Worm (Caenorhabditis elegans): Measurements from ENCODE around the gene rpb-6.

rpb-6 gene

ce11 chrII:10574177-10574576, 5.0 kb upstream of the rpb-6 start:
- TF ChIP-seq flt-1 (GFP tag; IDR thresholded peaks at IDR 0.05) (no peak), hmg-4 (GFP tag; optimal IDR thresholded peaks at IDR 0.05) (no peak), ama-1 (optimal IDR thresholded peaks at IDR 0.05) (no peak), aly-1 (tag; optimal IDR thresholded peaks at IDR 0.05) (no peak)

DNA sequence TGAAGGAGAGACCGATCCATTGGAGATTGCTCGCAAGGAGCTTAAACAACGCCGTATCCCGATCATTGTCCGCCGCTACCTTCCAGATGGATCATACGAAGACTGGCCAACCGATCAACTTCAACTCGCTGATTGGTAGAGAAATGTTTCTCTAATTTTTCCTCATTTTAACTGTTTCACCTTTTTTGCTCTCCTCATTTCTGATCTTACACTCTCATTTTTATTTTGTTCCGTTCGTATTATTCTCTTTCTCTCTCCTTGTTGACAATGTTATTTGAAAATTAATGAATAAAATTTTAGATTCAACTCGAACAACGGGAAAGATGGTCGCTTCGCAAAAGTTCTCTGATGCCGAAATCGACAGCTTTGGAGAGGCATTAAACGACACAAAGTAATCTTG, 475 bp downstream of the rpb-6 start, which contains the start of gene dohh-1:
dohh-1 (plus strand) TSS at position 301 of the 400 bp plus-strand sequence.
- no peak for TF ChIP-seq tbx-11 (GFP tag; IDR thresholded peaks at IDR 0.05)
- TF ChIP-seq aly-1 (tag; optimal IDR thresholded peaks at IDR 0.05): no peak
- TF ChIP-seq hnd-1 (tag; optimal IDR thresholded peaks at IDR 0.05): no peak
- no peak for TF ChIP-seq ceh-36 (tag; optimal IDR thresholded peaks at IDR 0.05)
- no peak for TF ChIP-seq scrt-1 (GFP tag; IDR thresholded peaks at IDR 0.05)
- no peak for TF ChIP-seq hmbx-1 (tag; optimal IDR thresholded peaks at IDR 0.05)
- TF ChIP-seq tbx-37 (GFP tag; conservative IDR thresholded peaks at IDR 0.05): no peak
- TF ChIP-seq ama-1 (optimal IDR thresholded peaks at IDR 0.05): no peak
- no peak for TF ChIP-seq flt-1 (GFP tag; IDR thresholded peaks at IDR 0.05)
- TF ChIP-seq ets-7 (tag; optimal IDR thresholded peaks at IDR 0.05): no peak
- TF ChIP-seq ceh-13 (GFP tag; optimal IDR thresholded peaks at IDR 0.05): no peak
- no peak for TF ChIP-seq B0310.2 (tag; optimal IDR thresholded peaks at IDR 0.05)

DNA sequence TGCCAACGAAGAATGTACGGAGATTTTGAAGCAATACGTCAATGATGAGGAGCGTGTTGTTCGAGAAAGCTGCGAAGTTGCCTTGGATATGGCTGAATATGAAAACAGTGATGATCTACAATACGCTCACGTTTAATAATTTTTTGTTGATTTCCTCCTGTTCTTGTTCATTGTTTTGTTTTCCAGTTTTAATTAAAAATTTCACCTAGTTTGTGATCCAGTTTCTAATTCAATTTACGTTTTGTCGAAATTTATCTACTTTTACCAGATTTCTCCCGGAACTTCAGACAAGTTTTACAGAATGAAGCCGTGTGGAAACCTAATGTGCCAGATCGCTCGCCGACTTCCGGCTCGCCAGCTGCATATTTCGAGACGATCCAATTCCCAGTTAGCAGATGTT, 1.7 kb downstream of the rpb-6 start, which contains the start of gene dap-3:
dap-3 (plus strand) TSS at position 301 of the 400 bp plus-strand sequence.
- TF ChIP-seq hnd-1 (tag; optimal IDR thresholded peaks at IDR 0.05): no peak
- TF ChIP-seq B0310.2 (tag; optimal IDR thresholded peaks at IDR 0.05): no peak
- TF ChIP-seq ceh-13 (GFP tag; optimal IDR thresholded peaks at IDR 0.05): no peak
- no peak for TF ChIP-seq aly-1 (tag; optimal IDR thresholded peaks at IDR 0.05)
- TF ChIP-seq flt-1 (GFP tag; IDR thresholded peaks at IDR 0.05): no peak
- TF ChIP-seq ets-7 (tag; optimal IDR thresholded peaks at IDR 0.05): no peak
- TF ChIP-seq F13C5.2 (tag; optimal IDR thresholded peaks at IDR 0.05): no peak
- no peak for TF ChIP-seq tbx-11 (GFP tag; IDR thresholded peaks at IDR 0.05)
- no peak for TF ChIP-seq hmbx-1 (tag; optimal IDR thresholded peaks at IDR 0.05)
- TF ChIP-seq tbx-37 (GFP tag; conservative IDR thresholded peaks at IDR 0.05): no peak
- TF ChIP-seq ama-1 (optimal IDR thresholded peaks at IDR 0.05): no peak
- TF ChIP-seq hmg-4 (GFP tag; optimal IDR thresholded peaks at IDR 0.05): no peak
- no peak for TF ChIP-seq sea-1 (GFP tag; conservative IDR thresholded peaks at IDR 0.05)
- TF ChIP-seq tra-4 (tag; optimal IDR thresholded peaks at IDR 0.05): no peak
- TF ChIP-seq pes-1 (GFP tag; IDR thresholded peaks at IDR 0.05): no peak

DNA sequence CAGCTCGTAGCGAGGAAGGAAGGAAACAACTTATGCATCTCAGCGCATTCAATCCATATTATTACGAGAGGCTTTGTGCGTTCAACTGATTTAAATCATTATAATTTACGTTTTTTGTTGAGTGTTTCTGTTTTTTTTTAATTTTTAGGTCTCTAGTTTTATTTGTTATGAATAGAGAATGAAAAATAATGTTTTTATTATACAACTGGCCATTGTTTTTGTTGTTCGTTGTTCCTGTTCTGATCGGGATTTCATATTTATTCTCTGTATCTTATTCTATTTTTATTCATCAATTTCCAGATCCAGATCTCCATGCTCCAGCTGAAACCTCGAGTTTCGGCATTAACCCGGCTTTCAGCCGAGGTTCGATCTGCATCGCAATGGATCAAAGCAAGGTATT, 3.1 kb downstream of the rpb-6 start, which contains the start of gene mrps-22:
mrps-22 (plus strand) TSS at position 301 of the 400 bp plus-strand sequence.
- no peak for TF ChIP-seq tbx-37 (GFP tag; conservative IDR thresholded peaks at IDR 0.05)
- no peak for TF ChIP-seq ceh-13 (GFP tag; optimal IDR thresholded peaks at IDR 0.05)
- TF ChIP-seq B0310.2 (tag; optimal IDR thresholded peaks at IDR 0.05): no peak
- TF ChIP-seq ets-7 (tag; optimal IDR thresholded peaks at IDR 0.05): no peak

DNA sequence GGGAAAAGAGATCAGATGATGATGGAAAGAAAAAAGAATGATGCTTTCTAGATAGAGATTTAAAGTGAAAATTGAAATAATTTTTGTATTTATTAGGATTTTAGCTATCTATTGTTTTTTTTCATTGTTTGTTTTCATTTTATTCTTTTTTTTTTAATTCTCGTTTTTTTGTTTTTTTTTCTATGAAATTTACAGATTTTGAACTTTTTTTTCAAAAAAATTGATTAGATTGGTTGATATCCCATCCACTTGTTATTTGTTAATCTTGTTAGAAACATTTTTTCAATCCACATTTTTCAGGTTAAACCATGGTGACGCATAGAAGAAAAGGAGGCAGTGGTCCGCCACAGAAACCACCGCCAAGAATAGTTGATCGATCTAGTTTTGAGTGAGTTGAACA, 4.9 kb downstream of the rpb-6 start, which contains the start of gene algn-9:
algn-9 (plus strand) TSS at position 301 of the 400 bp plus-strand sequence.
- TF ChIP-seq tbx-37 (GFP tag; conservative IDR thresholded peaks at IDR 0.05) (no peak), F13C5.2 (tag; optimal IDR thresholded peaks at IDR 0.05) (no peak), tra-4 (tag; optimal IDR thresholded peaks at IDR 0.05) (no peak), ceh-36 (tag; optimal IDR thresholded peaks at IDR 0.05) (no peak), pes-1 (GFP tag; IDR thresholded peaks at IDR 0.05) (no peak), hmbx-1 (tag; optimal IDR thresholded peaks at IDR 0.05) (no peak), ama-1 (optimal IDR thresholded peaks at IDR 0.05) (no peak), tbx-11 (GFP tag; IDR thresholded peaks at IDR 0.05) (no peak)

DNA sequence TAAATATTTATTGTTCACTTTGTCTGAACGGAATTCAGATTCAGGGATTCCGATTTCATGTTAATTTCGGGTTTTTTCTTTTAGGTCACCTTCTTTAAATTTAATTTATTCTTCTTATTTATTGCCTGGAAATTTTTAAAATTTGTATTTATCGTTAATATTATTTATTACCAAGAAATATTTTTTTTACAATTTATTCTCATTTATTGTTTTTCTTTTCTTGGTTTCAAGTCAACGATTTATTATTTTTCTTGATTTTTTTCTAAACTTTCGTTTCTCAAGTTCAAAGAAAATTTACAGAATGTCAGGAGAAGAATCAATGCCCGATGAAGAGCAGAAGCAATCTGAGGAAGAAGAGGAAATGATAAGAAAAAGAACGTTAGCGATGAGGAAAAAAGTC, 8.6 kb downstream of the rpb-6 start, which contains the start of gene crn-3:
crn-3 (plus strand) TSS at position 301 of the 400 bp plus-strand sequence.
- TF ChIP-seq tbx-37 (GFP tag; conservative IDR thresholded peaks at IDR 0.05) (no peak), F13C5.2 (tag; optimal IDR thresholded peaks at IDR 0.05) (no peak)

DNA sequence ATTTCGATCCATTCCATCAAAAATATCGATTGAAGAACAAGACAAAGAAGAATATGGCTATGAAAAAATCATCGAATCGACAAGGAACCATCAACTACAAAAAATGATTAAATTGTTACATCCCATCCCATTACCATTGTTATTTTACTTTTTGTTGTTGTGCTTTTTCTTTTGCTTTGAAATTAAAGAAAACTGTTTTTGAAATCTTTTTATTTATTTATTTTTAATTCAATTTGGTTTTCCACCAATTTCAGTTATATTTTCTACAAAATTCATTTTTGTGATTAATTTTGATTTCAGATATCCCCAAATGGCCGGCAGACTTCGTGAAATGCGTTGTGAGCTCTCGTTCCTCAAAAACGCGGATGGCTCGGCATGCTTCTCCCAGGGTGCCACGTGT, 13.3 kb downstream of the rpb-6 start, which contains the start of gene crn-5:
crn-5 (plus strand) TSS at position 301 of the 400 bp plus-strand sequence.
- TF ChIP-seq F13C5.2 (tag; optimal IDR thresholded peaks at IDR 0.05) (no peak), pes-1 (GFP tag; IDR thresholded peaks at IDR 0.05) (no peak), ceh-13 (GFP tag; optimal IDR thresholded peaks at IDR 0.05) (no peak), B0310.2 (tag; optimal IDR thresholded peaks at IDR 0.05) (no peak), ets-7 (tag; optimal IDR thresholded peaks at IDR 0.05) (no peak), hmg-4 (GFP tag; optimal IDR thresholded peaks at IDR 0.05) (no peak), scrt-1 (GFP tag; IDR thresholded peaks at IDR 0.05) (no peak), ama-1 (optimal IDR thresholded peaks at IDR 0.05) (no peak), hnd-1 (tag; optimal IDR thresholded peaks at IDR 0.05) (no peak), hmbx-1 (tag; optimal IDR thresholded peaks at IDR 0.05) (no peak), flt-1 (GFP tag; IDR thresholded peaks at IDR 0.05) (no peak), sea-1 (GFP tag; conservative IDR thresholded peaks at IDR 0.05) (no peak)

DNA sequence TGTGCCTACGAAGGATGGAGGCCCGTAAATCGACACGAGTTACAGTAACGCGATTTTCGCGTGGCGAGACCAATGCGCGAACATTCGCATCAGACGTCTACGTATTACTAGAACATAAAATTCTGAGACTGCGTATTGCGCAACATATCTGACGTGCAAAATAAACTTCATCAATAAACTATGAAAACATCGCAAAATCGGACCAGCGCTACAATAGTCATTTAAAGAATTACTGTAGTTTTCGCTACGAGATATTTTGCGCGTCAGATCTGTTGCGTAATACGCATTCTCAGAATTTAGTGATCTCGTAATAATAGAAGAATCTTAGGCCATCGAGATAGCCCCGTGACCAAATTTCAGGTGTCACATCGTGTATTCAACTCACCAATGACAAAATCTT, 15.1 kb downstream of the rpb-6 start:
- TF ChIP-seq tbx-11 (GFP tag; IDR thresholded peaks at IDR 0.05) (no peak), tra-4 (tag; optimal IDR thresholded peaks at IDR 0.05) (no peak), aly-1 (tag; optimal IDR thresholded peaks at IDR 0.05) (no peak), F13C5.2 (tag; optimal IDR thresholded peaks at IDR 0.05) (no peak), pes-1 (GFP tag; IDR thresholded peaks at IDR 0.05) (no peak), hnd-1 (tag; optimal IDR thresholded peaks at IDR 0.05) (no peak), hmbx-1 (tag; optimal IDR thresholded peaks at IDR 0.05) (no peak)

ce11 chrII:10594758-10595157, 15.6 kb downstream of the rpb-6 start, which contains the start of gene C14A4.6:
Gene C14A4.6, minus strand, starts transcription at chrII:10594776.
- no peak for TF ChIP-seq F13C5.2 (tag; optimal IDR thresholded peaks at IDR 0.05)
- no peak for TF ChIP-seq ama-1 (optimal IDR thresholded peaks at IDR 0.05)
- TF ChIP-seq tbx-37 (GFP tag; conservative IDR thresholded peaks at IDR 0.05): no peak
- no peak for TF ChIP-seq tbx-11 (GFP tag; IDR thresholded peaks at IDR 0.05)
- no peak for TF ChIP-seq hmbx-1 (tag; optimal IDR thresholded peaks at IDR 0.05)
- no peak for TF ChIP-seq ets-7 (tag; optimal IDR thresholded peaks at IDR 0.05)
- TF ChIP-seq ceh-36 (tag; optimal IDR thresholded peaks at IDR 0.05): no peak
- no peak for TF ChIP-seq hnd-1 (tag; optimal IDR thresholded peaks at IDR 0.05)
- no peak for TF ChIP-seq ceh-13 (GFP tag; optimal IDR thresholded peaks at IDR 0.05)
- no peak for TF ChIP-seq sea-1 (GFP tag; conservative IDR thresholded peaks at IDR 0.05)
- no peak for TF ChIP-seq flt-1 (GFP tag; IDR thresholded peaks at IDR 0.05)
- TF ChIP-seq scrt-1 (GFP tag; IDR thresholded peaks at IDR 0.05): no peak
- no peak for TF ChIP-seq B0310.2 (tag; optimal IDR thresholded peaks at IDR 0.05)
- no peak for TF ChIP-seq aly-1 (tag; optimal IDR thresholded peaks at IDR 0.05)
- no peak for TF ChIP-seq tra-4 (tag; optimal IDR thresholded peaks at IDR 0.05)
- no peak for TF ChIP-seq hmg-4 (GFP tag; optimal IDR thresholded peaks at IDR 0.05)
- TF ChIP-seq pes-1 (GFP tag; IDR thresholded peaks at IDR 0.05): no peak
